Worm (Caenorhabditis elegans): Measurements from ENCODE around the gene coq-3.

coq-3 gene

ce11 chrIV:14802316-14802715 is 6.2 kb upstream of the coq-3 start, which contains the start of gene Y57G11C.1142 (continued):
- no peak for TF ChIP-seq athp-1 (tag; optimal IDR thresholded peaks at IDR 0.05)

- TF ChIP-seq fkh-3 (tag; optimal IDR thresholded peaks at IDR 0.05): no peak
Observed at ce11 chrIV:14800931-14801330, 4.8 kb upstream of the coq-3 start.

ce11 chrIV:14799186-14799585 is 3.1 kb upstream of the coq-3 start, which contains the start of gene Y57G11C.14:
Y57G11C.14 (plus strand) TSS chrIV:14799311.
- TF ChIP-seq snpc-4 (GFP tag; optimal IDR thresholded peaks at IDR 0.05) (no peak), snpc-4 (tag; optimal IDR thresholded peaks at IDR 0.05) (peak in 1 of 4 experiments; percentile 85), F37B4.10 (GFP tag; IDR thresholded peaks at IDR 0.05) (no peak), ekl-4 (GFP tag; IDR thresholded peaks at IDR 0.05) (0 out of 2 replicates have a peak, but pooled peaks have one; percentile 26), Y53G8AR.9 (GFP tag; conservative IDR thresholded peaks at IDR 0.05) (0 out of 2 replicates have a peak, but pooled peaks have one; percentile 30), mcd-1 (GFP tag; IDR thresholded peaks at IDR 0.05) (0 out of 2 replicates have a peak, but pooled peaks have one; percentile 15), F33H1.4 (GFP tag; IDR thresholded peaks at IDR 0.05) (0 out of 2 replicates have a peak, but pooled peaks have one; percentile 5), madf-3 (GFP tag; IDR thresholded peaks at IDR 0.05) (0 out of 2 replicates have a peak, but pooled peaks have one; percentile 67), attf-6 (GFP tag; IDR thresholded peaks at IDR 0.05) (peak; percentile 88), hsf-1 (GFP tag; IDR thresholded peaks at IDR 0.05) (0 out of 2 replicates have a peak, but pooled peaks have one; percentile 41), lin-54 (GFP tag; optimal IDR thresholded peaks at IDR 0.05) (no peak), atf-7 (tag; optimal IDR thresholded peaks at IDR 0.05) (peak; percentile 23), F57A8.1 (GFP tag; optimal IDR thresholded peaks at IDR 0.05) (no peak), ceh-79 (tag; optimal IDR thresholded peaks at IDR 0.05) (no peak), gei-17 (GFP tag; optimal IDR thresholded peaks at IDR 0.05) (no peak), hmg-1.2 (GFP tag; IDR thresholded peaks at IDR 0.05) (0 out of 2 replicates have a peak, but pooled peaks have one; percentile 28), hrde-1 (tag; optimal IDR thresholded peaks at IDR 0.05; ENCODE audit: borderline replicate concordance) (peak; percentile 55), aptf-2 (GFP tag; conservative IDR thresholded peaks at IDR 0.05) (no peak), zfh-2 (GFP tag; conservative IDR thresholded peaks at IDR 0.05) (no peak), egl-44 (GFP tag; IDR thresholded peaks at IDR 0.05) (no peak)

- TF ChIP-seq lag-1 (GFP tag; IDR thresholded peaks at IDR 0.05) (no peak), chd-7 (tag; optimal IDR thresholded peaks at IDR 0.05) (no peak), B0019.2 (GFP tag; conservative IDR thresholded peaks at IDR 0.05) (no peak), madf-8 (GFP tag; conservative IDR thresholded peaks at IDR 0.05) (no peak), zfh-2 (GFP tag; conservative IDR thresholded peaks at IDR 0.05) (no peak), F39B2.1 (GFP tag; IDR thresholded peaks at IDR 0.05) (no peak), rcor-1 (GFP tag; IDR thresholded peaks at IDR 0.05) (no peak), let-526 (GFP tag; IDR thresholded peaks at IDR 0.05) (no peak), snpc-1.3 (tag; optimal IDR thresholded peaks at IDR 0.05; ENCODE audit: insufficient read depth) (no peak), athp-1 (tag; optimal IDR thresholded peaks at IDR 0.05) (no peak), rpc-1 (optimal IDR thresholded peaks at IDR 0.05) (no peak), rpc-1 (tag; optimal IDR thresholded peaks at IDR 0.05) (no peak), hmg-1.2 (GFP tag; IDR thresholded peaks at IDR 0.05) (no peak), Y67H2A.10 (GFP tag; conservative IDR thresholded peaks at IDR 0.05) (no peak), dpl-1 (GFP tag; optimal IDR thresholded peaks at IDR 0.05) (no peak)
Observed at ce11 chrIV:14797849-14798248, 1.7 kb upstream of the coq-3 start, which contains the start of gene arl-8. arl-8 (plus strand) TSS chrIV:14798149.
